Worm (Caenorhabditis elegans) whole organism, early embryonic: ENCODE results near the gene hsp-17.

Experiments
- aly-1 ChIP-seq: sonication (generic microtip); optimal IDR thresholded peaks from 2 replicates; lab custom pipeline; 2016; ENCODE audit warnings: missing genetic modification characterization, missing compliant biosample characterization
- ama-1 ChIP-seq: fragments of 150-350 bp; optimal IDR thresholded peaks from 2 replicates; lab custom pipeline; 2014
- hmbx-1 ChIP-seq: sonication (generic microtip); optimal IDR thresholded peaks from 2 replicates; lab custom pipeline; 2016; ENCODE audit warnings: mild to moderate bottlenecking, missing genetic modification characterization, missing compliant biosample characterization
- sea-1 ChIP-seq: fragments of 200-800 bp; sonication (Bioruptor generic); conservative IDR thresholded peaks from 2 replicates; pipeline ENCODE4 v1.3.6; 2022; ENCODE audit warnings: missing genetic modification characterization, missing compliant biosample characterization
- tbx-11 ChIP-seq: fragments of 200-800 bp; sonication (Bioruptor generic); IDR thresholded peaks from 2 replicates; pipeline ENCODE4 v1.3.6; 2022; ENCODE audit warnings: missing genetic modification characterization, missing compliant biosample characterization
- tbx-37 ChIP-seq: fragments of 200-800 bp; sonication (Bioruptor generic); conservative IDR thresholded peaks from 2 replicates; pipeline ENCODE4 v1.3.6; 2022; ENCODE audit warnings: missing genetic modification reagents, missing genetic modification characterization, missing compliant biosample characterization

ce11 chrV:8351371-8351770 lies 34.4 kb downstream of the hsp-17 start, which contains the start of gene srsx-22:
- TF ChIP-seq sea-1 (GFP tag; lab: Robert Waterston, UW): no peak
- no peak for TF ChIP-seq ama-1 (lab: Kevin White, UChicago)
- TF ChIP-seq aly-1 (tag; lab: Kevin White, UChicago): no peak
- no peak for TF ChIP-seq hmbx-1 (tag; lab: Kevin White, UChicago)
- TF ChIP-seq tbx-37 (GFP tag; lab: Robert Waterston, UW): no peak
- no peak for TF ChIP-seq tbx-11 (GFP tag; lab: Robert Waterston, UW)
